Fruit fly (Drosophila melanogaster): ENCODE data around the gene kuz.

- TF ChIP-seq CTCF (optimal IDR thresholded peaks at IDR 0.05) (no peak), CG8478 (optimal IDR thresholded peaks at IDR 0.05) (no peak)
Measured at dm6 chr2L:13591393-13591792, 41.5 kb downstream of the kuz start.
